Fruit fly (Drosophila melanogaster) whole organism, embryonic: ENCODE data around the gene CG7227.

Experiments used
- ATbp ChIP-seq: fragments of 200-800 bp; sonication (Bioruptor generic); optimal IDR thresholded peaks from 2 replicates; lab custom pipeline; 2017; ENCODE audit warnings: missing biosample characterization, mild to moderate bottlenecking, missing genetic modification characterization, missing genetic modification reagents
- Atf3 ChIP-seq: fragments of 200-800 bp; sonication (Bioruptor generic); optimal IDR thresholded peaks from 3 replicates; lab custom pipeline; 2016; ENCODE audit warnings: missing biosample characterization, missing genetic modification characterization
- B-H2 ChIP-seq: fragments of 200-800 bp; sonication (Bioruptor generic); optimal IDR thresholded peaks from 2 replicates; lab custom pipeline; 2018; ENCODE audit warnings: missing biosample characterization, mild to moderate bottlenecking, missing genetic modification characterization
- C15 ChIP-seq: fragments of 200-800 bp; sonication (Bioruptor generic); IDR thresholded peaks from 3 replicates; pipeline ENCODE4 v1.3.6; 2022; ENCODE audit warnings: missing biosample characterization, missing genetic modification characterization
- CG10147 ChIP-seq: fragments of 200-800 bp; sonication (Bioruptor generic); optimal IDR thresholded peaks from 2 replicates; lab custom pipeline; 2019; ENCODE audit warnings: missing biosample characterization, mild to moderate bottlenecking, missing genetic modification characterization, moderate library complexity
- CG1024 ChIP-seq: fragments of 200-800 bp; sonication (Bioruptor generic); IDR thresholded peaks from 2 replicates; pipeline ENCODE4 v1.3.6; 2022; ENCODE audit warnings: missing biosample characterization, missing genetic modification characterization
- CG10267 ChIP-seq: fragments of 200-800 bp; sonication (Bioruptor generic); optimal IDR thresholded peaks from 2 replicates; lab custom pipeline; 2018; ENCODE audit warnings: missing biosample characterization, mild to moderate bottlenecking, missing genetic modification characterization, moderate library complexity
- CG10543 ChIP-seq: fragments of 200-800 bp; sonication (Bioruptor generic); optimal IDR thresholded peaks from 3 replicates; lab custom pipeline; 2017; ENCODE audit warnings: missing biosample characterization, mild to moderate bottlenecking, missing genetic modification characterization, moderate library complexity
- CG11504 ChIP-seq: fragments of 200-800 bp; sonication (Bioruptor generic); optimal IDR thresholded peaks from 3 replicates; lab custom pipeline; 2019; ENCODE audit warnings: missing biosample characterization, mild to moderate bottlenecking, missing genetic modification characterization, moderate library complexity
- CG11695 ChIP-seq: fragments of 200-800 bp; sonication (Bioruptor generic); IDR thresholded peaks from 3 replicates; pipeline ENCODE4 v1.3.6; 2022; ENCODE audit warnings: missing biosample characterization, missing genetic modification characterization
- CG14014 ChIP-seq: fragments of 200-800 bp; sonication (Bioruptor generic); IDR thresholded peaks from 2 replicates; pipeline ENCODE4 v1.3.6; 2022; ENCODE audit warnings: missing biosample characterization, missing genetic modification characterization
- CG15269 ChIP-seq: fragments of 200-800 bp; sonication (Bioruptor generic); optimal IDR thresholded peaks from 2 replicates; lab custom pipeline; 2018; ENCODE audit warnings: missing biosample characterization, mild to moderate bottlenecking, missing genetic modification characterization, moderate library complexity
- CG15514 ChIP-seq: fragments of 200-800 bp; sonication (Bioruptor generic); optimal IDR thresholded peaks from 3 replicates; lab custom pipeline; 2017; ENCODE audit warnings: missing biosample characterization, missing genetic modification characterization, mild to moderate bottlenecking, moderate library complexity, missing genetic modification reagents
- CG17328 ChIP-seq: fragments of 200-800 bp; sonication (Bioruptor generic); IDR thresholded peaks from 2 replicates; pipeline ENCODE4 v1.3.6; 2022; ENCODE audit warnings: missing biosample characterization, missing genetic modification characterization
- CG17612 ChIP-seq: fragments of 200-800 bp; sonication (Bioruptor generic); IDR thresholded peaks from 2 replicates; pipeline ENCODE4 v1.3.6; 2022; ENCODE audit warnings: missing biosample characterization, missing genetic modification characterization
- CG4328 ChIP-seq: fragments of 200-800 bp; sonication (Bioruptor generic); optimal IDR thresholded peaks from 3 replicates; lab custom pipeline; 2017; ENCODE audit warnings: missing biosample characterization, missing genetic modification reagents, missing genetic modification characterization
- CG5953 ChIP-seq: fragments of 200-800 bp; sonication (Bioruptor generic); IDR thresholded peaks from 2 replicates; pipeline ENCODE4 v1.3.6; 2022; ENCODE audit warnings: missing biosample characterization, missing genetic modification characterization
- CG8089 ChIP-seq: fragments of 200-800 bp; sonication (Bioruptor generic); optimal IDR thresholded peaks from 3 replicates; lab custom pipeline; 2016; ENCODE audit warnings: missing biosample characterization, missing genetic modification characterization
- CG8944 ChIP-seq: fragments of 200-800 bp; sonication (Bioruptor generic); optimal IDR thresholded peaks from 3 replicates; lab custom pipeline; 2016; ENCODE audit warnings: missing biosample characterization, missing genetic modification characterization
- CoRest ChIP-seq: fragments of 200-800 bp; sonication (Bioruptor generic); optimal IDR thresholded peaks from 3 replicates; lab custom pipeline; 2018; ENCODE audit warnings: missing biosample characterization, mild to moderate bottlenecking, missing genetic modification characterization, moderate library complexity
- Dip2 ChIP-seq: fragments of 200-800 bp; sonication (Bioruptor generic); IDR thresholded peaks from 2 replicates; pipeline ENCODE4 v1.3.6; 2022; ENCODE audit warnings: missing biosample characterization, missing genetic modification characterization
- E2f2 ChIP-seq: fragments of 200-800 bp; sonication (Bioruptor generic); IDR thresholded peaks from 2 replicates; pipeline ENCODE4 v1.3.6; 2022; ENCODE audit warnings: missing biosample characterization, missing genetic modification characterization
- Fer3 ChIP-seq: fragments of 200-800 bp; sonication (Bioruptor generic); optimal IDR thresholded peaks from 2 replicates; lab custom pipeline; 2018; ENCODE audit warnings: missing biosample characterization, mild to moderate bottlenecking, missing genetic modification characterization, moderate library complexity
- H15 ChIP-seq: fragments of 200-800 bp; sonication (Bioruptor generic); IDR thresholded peaks from 3 replicates; pipeline ENCODE4 v1.3.6; 2022; ENCODE audit warnings: missing biosample characterization, missing genetic modification characterization
- H2.0 ChIP-seq: fragments of 200-800 bp; sonication (Bioruptor generic); IDR thresholded peaks from 2 replicates; pipeline ENCODE4 v1.3.6; 2022; ENCODE audit warnings: missing biosample characterization, missing genetic modification characterization
- Hr51 ChIP-seq, 2 experiments: fragments of 200-800 bp; sonication (Bioruptor generic); optimal IDR thresholded peaks; 2 replicates in 1 of 2; 3 replicates in 1 of 2; lab custom pipeline; 2016 to 2018; ENCODE audit warnings: missing biosample characterization in 2 of 2, missing genetic modification characterization in 2 of 2, mild to moderate bottlenecking in 1 of 2, moderate library complexity in 1 of 2
- Hsf ChIP-seq: fragments of 200-800 bp; sonication (Bioruptor generic); optimal IDR thresholded peaks from 3 replicates; lab custom pipeline; 2016; ENCODE audit warnings: missing biosample characterization, missing genetic modification characterization
- Kr ChIP-seq: fragments of 200-800 bp; sonication (Bioruptor generic); optimal IDR thresholded peaks from 2 replicates; lab custom pipeline; 2017; ENCODE audit warnings: missing biosample characterization, mild to moderate bottlenecking, missing genetic modification characterization
- MESR4 ChIP-seq: fragments of 200-800 bp; sonication (Bioruptor generic); optimal IDR thresholded peaks from 2 replicates; lab custom pipeline; 2018; ENCODE audit warnings: missing biosample characterization, mild to moderate bottlenecking, missing genetic modification characterization, moderate library complexity
- Med ChIP-seq: fragments of 200-800 bp; sonication (Bioruptor generic); peaks from one replicate; lab custom pipeline; 2016; ENCODE audit warnings: missing biosample characterization, missing genetic modification characterization, mild to moderate bottlenecking, inconsistent platforms, moderate library complexity
- NC2α ChIP-seq: fragments of 200-800 bp; sonication (Bioruptor generic); optimal IDR thresholded peaks from 2 replicates; lab custom pipeline; 2016; ENCODE audit warnings: missing biosample characterization, missing genetic modification characterization
- NC2β ChIP-seq: fragments of 200-800 bp; sonication (Bioruptor generic); optimal IDR thresholded peaks from 2 replicates; lab custom pipeline; 2016; ENCODE audit warnings: missing biosample characterization, missing genetic modification characterization
- NfI ChIP-seq: fragments of 200-800 bp; sonication (Bioruptor generic); optimal IDR thresholded peaks from 3 replicates; lab custom pipeline; 2018; ENCODE audit warnings: missing biosample characterization, mild to moderate bottlenecking, missing genetic modification characterization, moderate library complexity
- Spps ChIP-seq: fragments of 200-800 bp; sonication (Bioruptor generic); optimal IDR thresholded peaks from 2 replicates; lab custom pipeline; 2018; ENCODE audit warnings: missing biosample characterization, mild to moderate bottlenecking, missing genetic modification characterization
- Sry-β ChIP-seq: fragments of 200-800 bp; sonication (Bioruptor generic); optimal IDR thresholded peaks from 2 replicates; lab custom pipeline; 2018; ENCODE audit warnings: missing biosample characterization, mild to moderate bottlenecking, missing genetic modification characterization, moderate library complexity
- Xbp1 ChIP-seq: fragments of 200-800 bp; sonication (Bioruptor generic); optimal IDR thresholded peaks from 3 replicates; lab custom pipeline; 2016; ENCODE audit warnings: missing biosample characterization, mild to moderate bottlenecking, missing genetic modification characterization
- aop ChIP-seq: fragments of 200-800 bp; sonication (Bioruptor generic); IDR thresholded peaks from 2 replicates; pipeline ENCODE4 v1.3.6; 2022; ENCODE audit warnings: missing biosample characterization, missing genetic modification characterization
- ara ChIP-seq: fragments of 200-800 bp; sonication (Bioruptor generic); IDR thresholded peaks from 2 replicates; pipeline ENCODE4 v1.3.6; 2022; ENCODE audit warnings: missing biosample characterization, missing genetic modification characterization
- chif ChIP-seq, 2 experiments: fragments of 200-800 bp; sonication (Bioruptor generic); optimal IDR thresholded peaks; 3 replicates each; lab custom pipeline; 2016; ENCODE audit warnings: missing biosample characterization in 2 of 2, missing genetic modification characterization in 2 of 2
- dimm ChIP-seq: fragments of 200-800 bp; sonication (Bioruptor generic); IDR thresholded peaks from 2 replicates; pipeline ENCODE4 v1.3.6; 2022; ENCODE audit warnings: missing biosample characterization, missing genetic modification characterization
- dpn ChIP-seq, 2 experiments: fragments of 200-800 bp; sonication (Bioruptor generic); optimal IDR thresholded peaks; 3 replicates each; lab custom pipeline; 2016; ENCODE audit warnings: missing biosample characterization in 2 of 2, missing genetic modification characterization in 2 of 2
- en ChIP-seq: fragments of 200-800 bp; sonication (Bioruptor generic); optimal IDR thresholded peaks from 2 replicates; lab custom pipeline; 2016; ENCODE audit warnings: missing biosample characterization, missing genetic modification characterization
- eve ChIP-seq, 2 experiments: fragments of >200 bp; optimal IDR thresholded peaks; 2 replicates each; lab custom pipeline; 2017; ENCODE audit warnings: missing biosample characterization in 2 of 2, missing genetic modification characterization in 2 of 2
- eyg ChIP-seq: fragments of 200-800 bp; sonication (Bioruptor generic); optimal IDR thresholded peaks from 3 replicates; lab custom pipeline; 2016; ENCODE audit warnings: missing biosample characterization, missing genetic modification characterization
- gro ChIP-seq: fragments of 200-800 bp; sonication (Bioruptor generic); optimal IDR thresholded peaks from 2 replicates; lab custom pipeline; 2016; ENCODE audit warnings: missing biosample characterization, missing genetic modification characterization
- hkb ChIP-seq, 2 experiments: fragments of 200-800 bp in 1 of 2; fragments of >200 bp in 1 of 2; sonication (Bioruptor generic) in 1 of 2; IDR thresholded peaks in 1 of 2; optimal IDR thresholded peaks in 1 of 2; 2 replicates each; pipeline versions ENCODE4 v1.3.6 to Lab custom; 2017 to 2022; ENCODE audit warnings: missing biosample characterization in 1 of 2, missing genetic modification characterization in 1 of 2
- maf-S ChIP-seq: fragments of 200-800 bp; sonication (Bioruptor generic); optimal IDR thresholded peaks from 2 replicates; lab custom pipeline; 2016; ENCODE audit warnings: missing biosample characterization, missing genetic modification characterization
- nerfin-1 ChIP-seq: fragments of 200-800 bp; sonication (Bioruptor generic); optimal IDR thresholded peaks from 3 replicates; lab custom pipeline; 2019; ENCODE audit warnings: missing biosample characterization, mild to moderate bottlenecking, missing genetic modification characterization, moderate library complexity
- ro ChIP-seq: fragments of 200-800 bp; sonication (Bioruptor generic); IDR thresholded peaks from 2 replicates; pipeline ENCODE4 v1.3.6; 2022; ENCODE audit warnings: missing biosample characterization, missing genetic modification characterization
- sqz ChIP-seq: fragments of 200-800 bp; sonication (Bioruptor generic); optimal IDR thresholded peaks from 3 replicates; lab custom pipeline; 2018; ENCODE audit warnings: missing biosample characterization, mild to moderate bottlenecking, missing genetic modification characterization
- tio ChIP-seq: fragments of 200-800 bp; sonication (Bioruptor generic); optimal IDR thresholded peaks from 2 replicates; lab custom pipeline; 2017; ENCODE audit warnings: missing biosample characterization, missing genetic modification characterization, inconsistent platforms

The CG7227 gene

DNA sequence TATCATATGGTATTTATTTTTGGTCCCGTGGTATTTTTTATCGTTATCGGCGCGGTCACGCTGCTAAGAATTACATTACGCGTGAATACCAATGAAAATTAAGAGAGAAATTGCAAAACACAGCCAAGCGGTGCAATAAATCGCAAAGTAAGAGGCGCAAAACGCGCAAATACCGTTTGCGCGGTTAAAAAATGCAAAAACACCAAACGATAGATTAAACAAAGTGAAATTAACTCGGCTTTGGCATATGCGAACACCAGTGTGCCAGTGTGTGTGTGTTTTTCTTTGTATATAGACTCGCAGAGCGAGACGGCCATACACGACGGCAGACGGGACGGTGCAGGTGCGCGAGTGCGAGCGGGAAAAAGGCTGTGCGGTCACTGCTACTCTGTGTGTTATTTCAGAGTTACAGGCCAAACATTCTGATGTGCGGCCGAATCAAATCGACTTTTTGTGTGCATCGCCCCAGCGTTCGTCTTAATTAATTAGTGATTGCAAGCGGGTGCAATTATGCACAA lies 32.8 kb upstream of the CG7227 start, which contains the start of gene Cka (continued):
- TF ChIP-seq CG15514 (GFP tag; lab: Kevin White, UChicago) = peak; percentile 12
- no peak for TF ChIP-seq Fer3 (tag; lab: Kevin White, UChicago)
- no peak for TF ChIP-seq Kr (GFP tag; lab: Kevin White, UChicago)
- no peak for TF ChIP-seq CG4328 (GFP tag; lab: Kevin White, UChicago)
- no peak for TF ChIP-seq CG14014 (GFP tag; lab: Robert Waterston, UW)
- no peak for TF ChIP-seq maf-S
- no peak for TF ChIP-seq dimm (GFP tag; lab: Robert Waterston, UW)
- no peak for TF ChIP-seq Hr51 (GFP tag; optimal IDR thresholded peaks at IDR 0.05; lab: Kevin White, UChicago)
- no peak for TF ChIP-seq eyg (GFP tag; lab: Kevin White, UChicago)
- TF ChIP-seq sqz (GFP tag; lab: Kevin White, UChicago) = peak; percentile 47
- peak; percentile 18; the same call in 1 of the 2 replicates for TF ChIP-seq E2f2
- no peak for TF ChIP-seq NC2β
- no peak for TF ChIP-seq en (GFP tag; lab: Kevin White, UChicago)
- TF ChIP-seq aop (GFP tag; lab: Robert Waterston, UW) = no peak
- TF ChIP-seq CG10147 (GFP tag; lab: Kevin White, UChicago) = peak; percentile 21
- no peak for TF ChIP-seq Hsf
- TF ChIP-seq H15 = no peak
- no peak for TF ChIP-seq ro
- peak; percentile 80 for TF ChIP-seq nerfin-1
- no peak for TF ChIP-seq H2.0 (GFP tag; lab: Robert Waterston, UW)
- TF ChIP-seq CG10267 (tag; lab: Kevin White, UChicago) = no peak
- no peak for TF ChIP-seq CG17328 (GFP tag; lab: Robert Waterston, UW)
- no peak for TF ChIP-seq Atf3 (GFP tag; lab: Kevin White, UChicago)
- TF ChIP-seq MESR4 = peak; percentile 88
- TF ChIP-seq Med = peak; percentile 87
- no peak for TF ChIP-seq CG11504 (tag; lab: Kevin White, UChicago)
- no peak for TF ChIP-seq CG15269 (tag; lab: Kevin White, UChicago)
- no peak for TF ChIP-seq CG11695
- TF ChIP-seq ATbp = no peak
- no peak for TF ChIP-seq tio
- TF ChIP-seq CG1024 (GFP tag; lab: Robert Waterston, UW) = no peak
- TF ChIP-seq CG8944 = no peak
- no peak for TF ChIP-seq Spps
- no peak for TF ChIP-seq CoRest (tag; lab: Kevin White, UChicago)
- no peak for TF ChIP-seq dpn (GFP tag; optimal IDR thresholded peaks at IDR 0.05; lab: Kevin White, UChicago)
- no peak for TF ChIP-seq Sry-β (GFP tag; lab: Kevin White, UChicago)
- TF ChIP-seq hkb (optimal IDR thresholded peaks at IDR 0.05; lab: Kevin White, UChicago) = peak; percentile 59
- no peak for TF ChIP-seq hkb (GFP tag; IDR thresholded peaks at IDR 0.05; lab: Robert Waterston, UW)
- no peak for TF ChIP-seq CG5953 (GFP tag; lab: Robert Waterston, UW)
- TF ChIP-seq eve (GFP tag; optimal IDR thresholded peaks at IDR 0.05; lab: Kevin White, UChicago) = no peak
- TF ChIP-seq NC2α (GFP tag; lab: Kevin White, UChicago) = no peak
- peak; percentile 34 for TF ChIP-seq NfI (GFP tag; lab: Kevin White, UChicago)
- TF ChIP-seq C15 (GFP tag; lab: Robert Waterston, UW) = no peak
- TF ChIP-seq chif (GFP tag; optimal IDR thresholded peaks at IDR 0.05; lab: Kevin White, UChicago) = no peak
- no peak for TF ChIP-seq Xbp1 (GFP tag; lab: Kevin White, UChicago)
- no peak for TF ChIP-seq Dip2
- TF ChIP-seq CG10543 (GFP tag; lab: Kevin White, UChicago) = peak; percentile 71
- TF ChIP-seq ara (GFP tag; lab: Robert Waterston, UW) = no peak; the same call in 1 of the 2 replicates
- peak; percentile 38 for TF ChIP-seq B-H2 (GFP tag; lab: Kevin White, UChicago)
- TF ChIP-seq CG8089 (GFP tag; lab: Kevin White, UChicago) = no peak
- no peak for TF ChIP-seq gro (GFP tag; lab: Kevin White, UChicago)
- no peak for TF ChIP-seq CG17612
